Fruit fly (Drosophila melanogaster): ENCODE measurements around the gene ppk28.

ppk28 gene

dm6 chrX:16822080-16822479 is 16.2 kb downstream of the ppk28 start:
- no peak for TF ChIP-seq CG8290 (GFP tag; optimal IDR thresholded peaks at IDR 0.05)
- TF ChIP-seq CG8290 (tag; optimal IDR thresholded peaks at IDR 0.05), result peak in 1 of 2 experiments; percentile 19
- TF ChIP-seq gt (GFP tag; IDR thresholded peaks at IDR 0.05), result no peak
- no peak for TF ChIP-seq CG1832 (GFP tag; optimal IDR thresholded peaks at IDR 0.05)
- TF ChIP-seq pho (GFP tag; optimal IDR thresholded peaks at IDR 0.05), result no peak
- no peak for TF ChIP-seq TFAM (GFP tag; optimal IDR thresholded peaks at IDR 0.05)
- TF ChIP-seq CG10543 (GFP tag; optimal IDR thresholded peaks at IDR 0.05), result no peak
- TF ChIP-seq NfI (GFP tag; optimal IDR thresholded peaks at IDR 0.05), result peak; percentile 31
- TF ChIP-seq jing (GFP tag; optimal IDR thresholded peaks at IDR 0.05), result no peak
- no peak for TF ChIP-seq ERR (GFP tag; optimal IDR thresholded peaks at IDR 0.05)
- TF ChIP-seq HLH4C (GFP tag; IDR thresholded peaks at IDR 0.05; ENCODE audit: partially characterized antibody), result no peak
- no peak for TF ChIP-seq tna (GFP tag; IDR thresholded peaks at IDR 0.05; ENCODE audit: partially characterized antibody)
- no peak for TF ChIP-seq Hmx (GFP tag; optimal IDR thresholded peaks at IDR 0.05)
- TF ChIP-seq CoRest (tag; optimal IDR thresholded peaks at IDR 0.05), result peak; percentile 58
- no peak for TF ChIP-seq B-H2 (GFP tag; optimal IDR thresholded peaks at IDR 0.05)
- no peak for TF ChIP-seq luna (GFP tag; optimal IDR thresholded peaks at IDR 0.05)
- TF ChIP-seq grau (tag; optimal IDR thresholded peaks at IDR 0.05), result peak; percentile 86
- TF ChIP-seq Sry-δ (GFP tag; optimal IDR thresholded peaks at IDR 0.05), result no peak
- TF ChIP-seq Nf-YA (GFP tag; IDR thresholded peaks at IDR 0.05), result peak; percentile 42; the same call in 1 of the 2 replicates
- no peak for TF ChIP-seq CG11456 (GFP tag; IDR thresholded peaks at IDR 0.05)
- no peak for TF ChIP-seq CG9609 (GFP tag; optimal IDR thresholded peaks at IDR 0.05)
- no peak for TF ChIP-seq CG13287 (GFP tag; IDR thresholded peaks at IDR 0.05; ENCODE audit: partially characterized antibody)
- no peak for TF ChIP-seq CG13123 (GFP tag; optimal IDR thresholded peaks at IDR 0.05)
- TF ChIP-seq CG6683 (GFP tag; optimal IDR thresholded peaks at IDR 0.05), result no peak
- TF ChIP-seq az2 (GFP tag; optimal IDR thresholded peaks at IDR 0.05), result peak; percentile 57
- TF ChIP-seq CG2875 (GFP tag; optimal IDR thresholded peaks at IDR 0.05), result peak; percentile 17
- peak; percentile 65 for TF ChIP-seq nmo (GFP tag; optimal IDR thresholded peaks at IDR 0.05)
- no peak for TF ChIP-seq Sin3A (optimal IDR thresholded peaks at IDR 0.05)
- no peak for TF ChIP-seq zen (tag; optimal IDR thresholded peaks at IDR 0.05)
- peak; percentile 1 for TF ChIP-seq nerfin-1 (tag; optimal IDR thresholded peaks at IDR 0.05)
- peak; percentile 37 for TF ChIP-seq CG1603 (tag; optimal IDR thresholded peaks at IDR 0.05)
- no peak for TF ChIP-seq p53 (GFP tag; optimal IDR thresholded peaks at IDR 0.05)
- peak; percentile 39; the same call in 1 of the 2 replicates for TF ChIP-seq CG17328 (GFP tag; IDR thresholded peaks at IDR 0.05)
- no peak for TF ChIP-seq Max (GFP tag; optimal IDR thresholded peaks at IDR 0.05)
- TF ChIP-seq CG8089 (GFP tag; optimal IDR thresholded peaks at IDR 0.05), result no peak
- TF ChIP-seq CG11398 (GFP tag; optimal IDR thresholded peaks at IDR 0.05), result no peak
- peak; percentile 18 for TF ChIP-seq CG9817 (tag; optimal IDR thresholded peaks at IDR 0.05)
- no peak for TF ChIP-seq al (GFP tag; IDR thresholded peaks at IDR 0.05)
- peak; percentile 61; the same call in 1 of the 2 replicates for TF ChIP-seq Awh (GFP tag; IDR thresholded peaks at IDR 0.05)
- 0 out of 2 replicates have a peak, but pooled peaks have one; percentile 18 for TF ChIP-seq bowl (GFP tag; IDR thresholded peaks at IDR 0.05)
- TF ChIP-seq CG12391 (tag; optimal IDR thresholded peaks at IDR 0.05), result peak; percentile 56
- no peak for TF ChIP-seq HLH54F (GFP tag; optimal IDR thresholded peaks at IDR 0.05)
- peak; percentile 45; the same call in 1 of the 3 replicates for TF ChIP-seq zfh1 (GFP tag; IDR thresholded peaks at IDR 0.05)
- TF ChIP-seq croc (GFP tag; conservative IDR thresholded peaks at IDR 0.05), result peak; percentile 14; the same call in 1 of the 3 replicates
- TF ChIP-seq mld (GFP tag; IDR thresholded peaks at IDR 0.05; ENCODE audit: partially characterized antibody), result no peak
- no peak for TF ChIP-seq CG6791 (GFP tag; IDR thresholded peaks at IDR 0.05; ENCODE audit: partially characterized antibody)
- TF ChIP-seq CG18262 (tag; optimal IDR thresholded peaks at IDR 0.05), result peak; percentile 49
- peak; percentile 74 for TF ChIP-seq unpg (GFP tag; optimal IDR thresholded peaks at IDR 0.05)
- no peak for TF ChIP-seq Trl (optimal IDR thresholded peaks at IDR 0.05)
- TF ChIP-seq Trl (GFP tag; optimal IDR thresholded peaks at IDR 0.05), result no peak
- TF ChIP-seq kay (GFP tag; optimal IDR thresholded peaks at IDR 0.05), result peak; percentile 4
- no peak for TF ChIP-seq gce (GFP tag; IDR thresholded peaks at IDR 0.05)

All from whole organism, embryonic.